Fruit fly (Drosophila melanogaster) whole organism, prepupa: ENCODE data around the gene PKD.
A peak's percentile ranks its signal among the peaks of the same experiment; 100 is the strongest.

Source experiments
- Blimp-1 ChIP-seq: fragments of 200-800 bp; sonication (Bioruptor generic); optimal IDR thresholded peaks from 3 replicates; lab custom pipeline; 2017; ENCODE audit warnings: missing biosample characterization, missing genetic modification characterization, mild to moderate bottlenecking, moderate library complexity, missing genetic modification reagents
- CG10631 ChIP-seq: fragments of 200-800 bp; sonication (Bioruptor generic); optimal IDR thresholded peaks from 2 replicates; lab custom pipeline; 2016; ENCODE audit warnings: missing biosample characterization, missing genetic modification characterization
- CG10669 ChIP-seq: fragments of 200-800 bp; sonication (Bioruptor generic); optimal IDR thresholded peaks from 3 replicates; lab custom pipeline; 2018; ENCODE audit warnings: missing biosample characterization, mild to moderate bottlenecking, missing genetic modification characterization, moderate library complexity
- CG11902 ChIP-seq: fragments of 200-800 bp; sonication (Bioruptor generic); optimal IDR thresholded peaks from 3 replicates; lab custom pipeline; 2016; ENCODE audit warnings: missing biosample characterization, missing genetic modification characterization
- CG15336 ChIP-seq: fragments of 200-800 bp; sonication (Bioruptor generic); IDR thresholded peaks from 2 replicates; pipeline ENCODE4 v1.3.6; 2022; ENCODE audit warnings: missing biosample characterization, missing genetic modification characterization
- CG16779 ChIP-seq: fragments of 200-800 bp; sonication (Bioruptor generic); optimal IDR thresholded peaks from 3 replicates; lab custom pipeline; 2017; ENCODE audit warnings: missing biosample characterization, mild to moderate bottlenecking, missing genetic modification characterization
- CG31627 ChIP-seq: fragments of 200-800 bp; sonication (Bioruptor generic); optimal IDR thresholded peaks from 3 replicates; lab custom pipeline; 2016; ENCODE audit warnings: missing biosample characterization, missing genetic modification characterization
- CG34406 ChIP-seq: fragments of 200-800 bp; sonication (Bioruptor generic); optimal IDR thresholded peaks from 3 replicates; lab custom pipeline; 2016; ENCODE audit warnings: missing biosample characterization, missing genetic modification characterization
- CG3919 ChIP-seq: fragments of 200-800 bp; sonication (Bioruptor generic); optimal IDR thresholded peaks from 3 replicates; lab custom pipeline; 2016; ENCODE audit warnings: missing biosample characterization, missing genetic modification characterization
- CG4318 ChIP-seq: fragments of 200-800 bp; sonication (Bioruptor generic); optimal IDR thresholded peaks from 3 replicates; lab custom pipeline; 2017; ENCODE audit warnings: missing biosample characterization, mild to moderate bottlenecking, missing genetic modification characterization
- CG6163 ChIP-seq: fragments of 200-800 bp; sonication (Bioruptor generic); IDR thresholded peaks from 3 replicates; pipeline ENCODE4 v1.3.6; 2022; ENCODE audit warnings: missing biosample characterization, missing genetic modification characterization
- CG6792 ChIP-seq: fragments of 200-800 bp; sonication (Bioruptor generic); optimal IDR thresholded peaks from 3 replicates; lab custom pipeline; 2016; ENCODE audit warnings: missing biosample characterization, missing genetic modification characterization
- CG6808 ChIP-seq: fragments of 200-800 bp; sonication (Bioruptor generic); optimal IDR thresholded peaks from 3 replicates; lab custom pipeline; 2017; ENCODE audit warnings: missing biosample characterization, missing genetic modification characterization, mild to moderate bottlenecking, moderate library complexity, missing genetic modification reagents
- CG6854 ChIP-seq: fragments of 200-800 bp; sonication (Bioruptor generic); optimal IDR thresholded peaks from 2 replicates; lab custom pipeline; 2017; ENCODE audit warnings: missing biosample characterization, mild to moderate bottlenecking, missing genetic modification characterization
- CG8119 ChIP-seq: fragments of 200-800 bp; sonication (Bioruptor generic); IDR thresholded peaks from 3 replicates; pipeline ENCODE4 v1.3.6; 2022; ENCODE audit warnings: missing biosample characterization, missing genetic modification characterization
- CG8319 ChIP-seq: fragments of 200-800 bp; sonication (Bioruptor generic); optimal IDR thresholded peaks from 3 replicates; lab custom pipeline; 2016; ENCODE audit warnings: missing biosample characterization, missing genetic modification characterization
- CG9139 ChIP-seq: fragments of 200-800 bp; sonication (Bioruptor generic); optimal IDR thresholded peaks from 3 replicates; lab custom pipeline; 2017; ENCODE audit warnings: missing biosample characterization, mild to moderate bottlenecking, missing genetic modification characterization
- Eip75B ChIP-seq: fragments of 200-800 bp; sonication (Bioruptor generic); optimal IDR thresholded peaks from 3 replicates; lab custom pipeline; 2016; ENCODE audit warnings: missing biosample characterization, missing genetic modification characterization
- Eip78C ChIP-seq: fragments of 200-800 bp; sonication (Bioruptor generic); peaks from one replicate; lab custom pipeline; 2016; ENCODE audit warnings: missing biosample characterization, missing genetic modification characterization
- Eip93F ChIP-seq: fragments of 200-800 bp; sonication (Bioruptor generic); optimal IDR thresholded peaks from 2 replicates; lab custom pipeline; 2016; ENCODE audit warnings: missing biosample characterization, mild to moderate bottlenecking, missing genetic modification characterization
- Ets96B ChIP-seq: fragments of 200-800 bp; optimal IDR thresholded peaks from 2 replicates; lab custom pipeline; 2019; ENCODE audit warnings: missing biosample characterization, mild to moderate bottlenecking, missing genetic modification characterization, moderate library complexity
- Gug ChIP-seq: fragments of 200-800 bp; sonication (Bioruptor generic); IDR thresholded peaks from 2 replicates; pipeline ENCODE4 v1.3.6; 2022; ENCODE audit warnings: missing biosample characterization, missing genetic modification characterization
- Hr38 ChIP-seq: sonication (Bioruptor generic); optimal IDR thresholded peaks from 2 replicates; lab custom pipeline; 2016; ENCODE audit warnings: missing biosample characterization, missing genetic modification characterization
- Hr39 ChIP-seq: fragments of 200-800 bp; sonication (Bioruptor generic); optimal IDR thresholded peaks from 2 replicates; lab custom pipeline; 2016; ENCODE audit warnings: missing biosample characterization, missing genetic modification characterization
- Hr4 ChIP-seq: fragments of 200-800 bp; sonication (Bioruptor generic); optimal IDR thresholded peaks from 3 replicates; lab custom pipeline; 2016; ENCODE audit warnings: missing biosample characterization, missing genetic modification characterization
- Lpt ChIP-seq: fragments of 200-800 bp; sonication (Bioruptor generic); optimal IDR thresholded peaks from 3 replicates; lab custom pipeline; 2016; ENCODE audit warnings: missing biosample characterization, missing genetic modification characterization
- OdsH ChIP-seq: fragments of 200-800 bp; sonication (Bioruptor generic); optimal IDR thresholded peaks from 3 replicates; lab custom pipeline; 2016; ENCODE audit warnings: missing biosample characterization, missing genetic modification characterization
- Smox ChIP-seq: fragments of 200-800 bp; sonication (Bioruptor generic); optimal IDR thresholded peaks from 3 replicates; lab custom pipeline; 2016; ENCODE audit warnings: missing biosample characterization, missing genetic modification characterization
- Sox102F ChIP-seq: fragments of 200-800 bp; sonication (Bioruptor generic); optimal IDR thresholded peaks from 2 replicates; lab custom pipeline; 2016; ENCODE audit warnings: missing biosample characterization, mild to moderate bottlenecking, missing genetic modification characterization
- Sox14 ChIP-seq: fragments of 200-800 bp; sonication (Bioruptor generic); optimal IDR thresholded peaks from 3 replicates; lab custom pipeline; 2016; ENCODE audit warnings: missing biosample characterization, missing genetic modification characterization
- Sox15 ChIP-seq: fragments of 200-800 bp; sonication (Bioruptor generic); optimal IDR thresholded peaks from 3 replicates; lab custom pipeline; 2016; ENCODE audit warnings: missing biosample characterization, missing genetic modification characterization
- achi ChIP-seq: fragments of 200-800 bp; sonication (Bioruptor generic); optimal IDR thresholded peaks from 3 replicates; lab custom pipeline; 2016; ENCODE audit warnings: missing biosample characterization, missing genetic modification characterization
- cyc ChIP-seq: fragments of 200-800 bp; sonication (Bioruptor generic); optimal IDR thresholded peaks from 3 replicates; lab custom pipeline; 2016; ENCODE audit warnings: missing biosample characterization, missing genetic modification characterization
- dac ChIP-seq: fragments of 200-800 bp; sonication (Bioruptor generic); optimal IDR thresholded peaks from 2 replicates; lab custom pipeline; 2017; ENCODE audit warnings: missing biosample characterization, mild to moderate bottlenecking, missing genetic modification characterization
- dsx ChIP-seq: fragments of 200-800 bp; optimal IDR thresholded peaks from 3 replicates; lab custom pipeline; 2019; ENCODE audit warnings: missing biosample characterization, mild to moderate bottlenecking, missing genetic modification characterization, moderate library complexity; ENCODE audit not compliant: poor library complexity, severe bottlenecking
- eg ChIP-seq: fragments of 200-800 bp; sonication (Bioruptor generic); IDR thresholded peaks from 3 replicates; pipeline ENCODE4 v1.3.6; 2022; ENCODE audit warnings: missing biosample characterization, missing genetic modification characterization
- esn ChIP-seq: fragments of 200-800 bp; sonication (Bioruptor generic); optimal IDR thresholded peaks from 2 replicates; lab custom pipeline; 2016; ENCODE audit warnings: missing biosample characterization, mild to moderate bottlenecking, missing genetic modification characterization, moderate library complexity
- fkh ChIP-seq: fragments of 200-800 bp; sonication (Bioruptor generic); optimal IDR thresholded peaks from 3 replicates; lab custom pipeline; 2017; ENCODE audit warnings: missing biosample characterization, mild to moderate bottlenecking, missing genetic modification characterization, moderate library complexity
- lz ChIP-seq: fragments of 200-800 bp; sonication (Bioruptor generic); optimal IDR thresholded peaks from 3 replicates; lab custom pipeline; 2016; ENCODE audit warnings: missing biosample characterization, missing genetic modification characterization
- net ChIP-seq: fragments of 200-800 bp; sonication (Bioruptor generic); optimal IDR thresholded peaks from 3 replicates; lab custom pipeline; 2016; ENCODE audit warnings: missing biosample characterization, missing genetic modification characterization
- salr ChIP-seq, 2 experiments: fragments of 200-800 bp; sonication (Bioruptor generic); optimal IDR thresholded peaks; 3 replicates each; lab custom pipeline; 2016 to 2018; ENCODE audit warnings: missing biosample characterization in 2 of 2, missing genetic modification characterization in 2 of 2, mild to moderate bottlenecking in 1 of 2
- ss ChIP-seq, 2 experiments: fragments of 200-800 bp; sonication (Bioruptor generic); optimal IDR thresholded peaks; 2 replicates in 1 of 2; 3 replicates in 1 of 2; lab custom pipeline; 2017 to 2018; ENCODE audit warnings: mild to moderate bottlenecking in 2 of 2, missing biosample characterization in 2 of 2, missing genetic modification characterization in 2 of 2, moderate library complexity in 1 of 2
- svp ChIP-seq: fragments of 200-800 bp; sonication (Bioruptor generic); peaks from one replicate; lab custom pipeline; 2016; ENCODE audit warnings: missing biosample characterization, missing genetic modification characterization
- topi ChIP-seq: fragments of 200-800 bp; sonication (Bioruptor generic); optimal IDR thresholded peaks from 3 replicates; lab custom pipeline; 2016; ENCODE audit warnings: missing biosample characterization, missing genetic modification characterization

PKD gene

dm6 chr3R:18295262-18295944 lies 18.8 kb downstream of the PKD start (continued):
- TF ChIP-seq CG6792: no peak
- peak; percentile 35 for TF ChIP-seq Lpt (GFP tag; lab: Kevin White, UChicago)
- peak; percentile 9 for TF ChIP-seq CG10631 (GFP tag; lab: Kevin White, UChicago)
- no peak for TF ChIP-seq Hr39 (GFP tag; lab: Kevin White, UChicago)
- TF ChIP-seq CG31627: no peak
- peak; percentile 11 for TF ChIP-seq dsx (GFP tag; lab: Kevin White, UChicago)
- peak; percentile 43 for TF ChIP-seq net (GFP tag; lab: Kevin White, UChicago)
- TF ChIP-seq lz (GFP tag; lab: Kevin White, UChicago): peak; percentile 18
- TF ChIP-seq topi (GFP tag; lab: Kevin White, UChicago): peak; percentile 3
- peak; percentile 27 for TF ChIP-seq esn (GFP tag; lab: Kevin White, UChicago)
- TF ChIP-seq Hr38 (GFP tag; lab: Kevin White, UChicago): no peak
- no peak for TF ChIP-seq Eip93F (GFP tag; lab: Kevin White, UChicago)
- peak; percentile 45; the same call in 2 of the 3 replicates for TF ChIP-seq CG8119 (GFP tag; lab: Robert Waterston, UW)
- TF ChIP-seq Smox (GFP tag; lab: Kevin White, UChicago): peak; percentile 21
- TF ChIP-seq salr (GFP tag; optimal IDR thresholded peaks at IDR 0.05; lab: Kevin White, UChicago): peak; percentile 22 to 24
- TF ChIP-seq ss (GFP tag; optimal IDR thresholded peaks at IDR 0.05; lab: Kevin White, UChicago): peak in 1 of 2 experiments; percentile 28
- no peak for TF ChIP-seq CG4318
- no peak for TF ChIP-seq fkh (GFP tag; lab: Kevin White, UChicago)
- TF ChIP-seq Sox15: no peak
- TF ChIP-seq Gug (GFP tag; lab: Robert Waterston, UW): no peak
- TF ChIP-seq Ets96B (tag; lab: Kevin White, UChicago): peak; percentile 54
- peak; percentile 40 for TF ChIP-seq CG10669 (GFP tag; lab: Kevin White, UChicago)
- no peak for TF ChIP-seq CG9139 (GFP tag; lab: Kevin White, UChicago)
- no peak for TF ChIP-seq cyc (GFP tag; lab: Kevin White, UChicago)
- no peak for TF ChIP-seq achi
- TF ChIP-seq CG34406 (GFP tag; lab: Kevin White, UChicago): peak; percentile 24
- TF ChIP-seq Hr4 (GFP tag; lab: Kevin White, UChicago): peak; percentile 64
- TF ChIP-seq Blimp-1 (GFP tag; lab: Kevin White, UChicago): no peak
- 0 out of 3 replicates have a peak, but pooled peaks have one; percentile 18 for TF ChIP-seq eg (GFP tag; lab: Robert Waterston, UW)
- TF ChIP-seq Sox14: peak; percentile 48
- peak; percentile 52 for TF ChIP-seq CG6808 (GFP tag; lab: Kevin White, UChicago)
- TF ChIP-seq OdsH: peak; percentile 51
- TF ChIP-seq dac (GFP tag; lab: Kevin White, UChicago): no peak

- TF ChIP-seq CG6808 (GFP tag; lab: Kevin White, UChicago): peak; percentile 23
- no peak for TF ChIP-seq lz (GFP tag; lab: Kevin White, UChicago)
- no peak for TF ChIP-seq CG8319 (GFP tag; lab: Kevin White, UChicago)
- TF ChIP-seq CG15336: no peak
- no peak for TF ChIP-seq CG6792
- no peak for TF ChIP-seq CG10669 (GFP tag; lab: Kevin White, UChicago)
- TF ChIP-seq CG11902 (GFP tag; lab: Kevin White, UChicago): no peak
- no peak for TF ChIP-seq Hr39 (GFP tag; lab: Kevin White, UChicago)
- TF ChIP-seq topi (GFP tag; lab: Kevin White, UChicago): no peak
- no peak for TF ChIP-seq CG3919 (GFP tag; lab: Kevin White, UChicago)
- no peak for TF ChIP-seq CG16779 (tag; lab: Kevin White, UChicago)
- peak; percentile 58 for TF ChIP-seq CG9139 (GFP tag; lab: Kevin White, UChicago)
- peak in 1 of 2 experiments; percentile 49 for TF ChIP-seq ss (GFP tag; optimal IDR thresholded peaks at IDR 0.05; lab: Kevin White, UChicago)
- 0 out of 3 replicates have a peak, but pooled peaks have one; percentile 10 for TF ChIP-seq CG6163
- no peak for TF ChIP-seq Sox15
- TF ChIP-seq Sox14: no peak
- TF ChIP-seq svp (GFP tag; lab: Kevin White, UChicago): peak; percentile 34
- no peak for TF ChIP-seq Eip93F (GFP tag; lab: Kevin White, UChicago)
- TF ChIP-seq Eip78C (GFP tag; lab: Kevin White, UChicago): peak; percentile 63
- peak; percentile 9 for TF ChIP-seq Sox102F (GFP tag; lab: Kevin White, UChicago)
- TF ChIP-seq Eip75B: no peak
- TF ChIP-seq CG6854 (GFP tag; lab: Kevin White, UChicago): no peak
- peak; percentile 46 for TF ChIP-seq Blimp-1 (GFP tag; lab: Kevin White, UChicago)
- TF ChIP-seq Gug (GFP tag; lab: Robert Waterston, UW): no peak
- TF ChIP-seq, all 60 proteins: peak for 8
Observed at dm6 chr3R:18294488-18294887, 19.7 kb downstream of the PKD start.
